Fruit fly (Drosophila melanogaster) whole organism, prepupa: ENCODE results near the gene bard.

Experiments used
- Blimp-1 ChIP-seq: fragments of 200-800 bp; sonication (Bioruptor generic); optimal IDR thresholded peaks from 3 replicates; lab custom pipeline; 2017; ENCODE audit warnings: missing biosample characterization, missing genetic modification characterization, mild to moderate bottlenecking, moderate library complexity, missing genetic modification reagents
- CG10631 ChIP-seq: fragments of 200-800 bp; sonication (Bioruptor generic); optimal IDR thresholded peaks from 2 replicates; lab custom pipeline; 2016; ENCODE audit warnings: missing biosample characterization, missing genetic modification characterization
- CG10669 ChIP-seq: fragments of 200-800 bp; sonication (Bioruptor generic); optimal IDR thresholded peaks from 3 replicates; lab custom pipeline; 2018; ENCODE audit warnings: missing biosample characterization, mild to moderate bottlenecking, missing genetic modification characterization, moderate library complexity
- CG11762 ChIP-seq: fragments of 200-800 bp; sonication (Bioruptor generic); optimal IDR thresholded peaks from 3 replicates; lab custom pipeline; 2016; ENCODE audit warnings: missing biosample characterization, missing genetic modification characterization; ENCODE audit not compliant: insufficient read depth
- CG15336 ChIP-seq: fragments of 200-800 bp; sonication (Bioruptor generic); IDR thresholded peaks from 2 replicates; pipeline ENCODE4 v1.3.6; 2022; ENCODE audit warnings: missing biosample characterization, missing genetic modification characterization
- CG1621 ChIP-seq: fragments of 200-800 bp; sonication (Bioruptor generic); optimal IDR thresholded peaks from 3 replicates; lab custom pipeline; 2018; ENCODE audit warnings: missing biosample characterization, mild to moderate bottlenecking, missing genetic modification characterization
- CG16779 ChIP-seq: fragments of 200-800 bp; sonication (Bioruptor generic); optimal IDR thresholded peaks from 3 replicates; lab custom pipeline; 2017; ENCODE audit warnings: missing biosample characterization, mild to moderate bottlenecking, missing genetic modification characterization
- CG3032 ChIP-seq: fragments of 200-800 bp; optimal IDR thresholded peaks from 2 replicates; lab custom pipeline; 2019; ENCODE audit warnings: missing biosample characterization, mild to moderate bottlenecking, missing genetic modification characterization, moderate library complexity
- CG31627 ChIP-seq: fragments of 200-800 bp; sonication (Bioruptor generic); optimal IDR thresholded peaks from 3 replicates; lab custom pipeline; 2016; ENCODE audit warnings: missing biosample characterization, missing genetic modification characterization
- CG32006 ChIP-seq: fragments of 200-800 bp; sonication (Bioruptor generic); optimal IDR thresholded peaks from 3 replicates; lab custom pipeline; 2017; ENCODE audit warnings: missing biosample characterization, mild to moderate bottlenecking, missing genetic modification characterization
- CG34406 ChIP-seq: fragments of 200-800 bp; sonication (Bioruptor generic); optimal IDR thresholded peaks from 3 replicates; lab custom pipeline; 2016; ENCODE audit warnings: missing biosample characterization, missing genetic modification characterization
- CG3919 ChIP-seq: fragments of 200-800 bp; sonication (Bioruptor generic); optimal IDR thresholded peaks from 3 replicates; lab custom pipeline; 2016; ENCODE audit warnings: missing biosample characterization, missing genetic modification characterization
- CG4318 ChIP-seq: fragments of 200-800 bp; sonication (Bioruptor generic); optimal IDR thresholded peaks from 3 replicates; lab custom pipeline; 2017; ENCODE audit warnings: missing biosample characterization, mild to moderate bottlenecking, missing genetic modification characterization
- CG6163 ChIP-seq: fragments of 200-800 bp; sonication (Bioruptor generic); IDR thresholded peaks from 3 replicates; pipeline ENCODE4 v1.3.6; 2022; ENCODE audit warnings: missing biosample characterization, missing genetic modification characterization
- CG6792 ChIP-seq: fragments of 200-800 bp; sonication (Bioruptor generic); optimal IDR thresholded peaks from 3 replicates; lab custom pipeline; 2016; ENCODE audit warnings: missing biosample characterization, missing genetic modification characterization
- CG6854 ChIP-seq: fragments of 200-800 bp; sonication (Bioruptor generic); optimal IDR thresholded peaks from 2 replicates; lab custom pipeline; 2017; ENCODE audit warnings: missing biosample characterization, mild to moderate bottlenecking, missing genetic modification characterization
- CG8319 ChIP-seq: fragments of 200-800 bp; sonication (Bioruptor generic); optimal IDR thresholded peaks from 3 replicates; lab custom pipeline; 2016; ENCODE audit warnings: missing biosample characterization, missing genetic modification characterization
- CG8632 ChIP-seq: fragments of 200-800 bp; sonication (Bioruptor generic); optimal IDR thresholded peaks from 3 replicates; lab custom pipeline; 2016; ENCODE audit warnings: missing biosample characterization, missing genetic modification characterization
- CG9139 ChIP-seq: fragments of 200-800 bp; sonication (Bioruptor generic); optimal IDR thresholded peaks from 3 replicates; lab custom pipeline; 2017; ENCODE audit warnings: missing biosample characterization, mild to moderate bottlenecking, missing genetic modification characterization
- Eip75B ChIP-seq: fragments of 200-800 bp; sonication (Bioruptor generic); optimal IDR thresholded peaks from 3 replicates; lab custom pipeline; 2016; ENCODE audit warnings: missing biosample characterization, missing genetic modification characterization
- Eip93F ChIP-seq: fragments of 200-800 bp; sonication (Bioruptor generic); optimal IDR thresholded peaks from 2 replicates; lab custom pipeline; 2016; ENCODE audit warnings: missing biosample characterization, mild to moderate bottlenecking, missing genetic modification characterization
- Ets21C ChIP-seq: fragments of 200-800 bp; sonication (Bioruptor generic); optimal IDR thresholded peaks from 3 replicates; lab custom pipeline; 2016; ENCODE audit warnings: missing biosample characterization, missing genetic modification characterization
- Gug ChIP-seq: fragments of 200-800 bp; sonication (Bioruptor generic); IDR thresholded peaks from 2 replicates; pipeline ENCODE4 v1.3.6; 2022; ENCODE audit warnings: missing biosample characterization, missing genetic modification characterization
- Hr38 ChIP-seq: sonication (Bioruptor generic); optimal IDR thresholded peaks from 2 replicates; lab custom pipeline; 2016; ENCODE audit warnings: missing biosample characterization, missing genetic modification characterization
- Hr39 ChIP-seq: fragments of 200-800 bp; sonication (Bioruptor generic); optimal IDR thresholded peaks from 2 replicates; lab custom pipeline; 2016; ENCODE audit warnings: missing biosample characterization, missing genetic modification characterization
- Hr4 ChIP-seq: fragments of 200-800 bp; sonication (Bioruptor generic); optimal IDR thresholded peaks from 3 replicates; lab custom pipeline; 2016; ENCODE audit warnings: missing biosample characterization, missing genetic modification characterization
- Lpt ChIP-seq: fragments of 200-800 bp; sonication (Bioruptor generic); optimal IDR thresholded peaks from 3 replicates; lab custom pipeline; 2016; ENCODE audit warnings: missing biosample characterization, missing genetic modification characterization
- Met ChIP-seq: fragments of 200-800 bp; sonication (Bioruptor generic); optimal IDR thresholded peaks from 3 replicates; lab custom pipeline; 2016; ENCODE audit warnings: missing biosample characterization, missing genetic modification characterization
- OdsH ChIP-seq: fragments of 200-800 bp; sonication (Bioruptor generic); optimal IDR thresholded peaks from 3 replicates; lab custom pipeline; 2016; ENCODE audit warnings: missing biosample characterization, missing genetic modification characterization
- Smox ChIP-seq: fragments of 200-800 bp; sonication (Bioruptor generic); optimal IDR thresholded peaks from 3 replicates; lab custom pipeline; 2016; ENCODE audit warnings: missing biosample characterization, missing genetic modification characterization
- Sox102F ChIP-seq: fragments of 200-800 bp; sonication (Bioruptor generic); optimal IDR thresholded peaks from 2 replicates; lab custom pipeline; 2016; ENCODE audit warnings: missing biosample characterization, mild to moderate bottlenecking, missing genetic modification characterization
- Sox15 ChIP-seq: fragments of 200-800 bp; sonication (Bioruptor generic); optimal IDR thresholded peaks from 3 replicates; lab custom pipeline; 2016; ENCODE audit warnings: missing biosample characterization, missing genetic modification characterization
- achi ChIP-seq: fragments of 200-800 bp; sonication (Bioruptor generic); optimal IDR thresholded peaks from 3 replicates; lab custom pipeline; 2016; ENCODE audit warnings: missing biosample characterization, missing genetic modification characterization
- cyc ChIP-seq: fragments of 200-800 bp; sonication (Bioruptor generic); optimal IDR thresholded peaks from 3 replicates; lab custom pipeline; 2016; ENCODE audit warnings: missing biosample characterization, missing genetic modification characterization
- dac ChIP-seq: fragments of 200-800 bp; sonication (Bioruptor generic); optimal IDR thresholded peaks from 2 replicates; lab custom pipeline; 2017; ENCODE audit warnings: missing biosample characterization, mild to moderate bottlenecking, missing genetic modification characterization
- dsx ChIP-seq: fragments of 200-800 bp; optimal IDR thresholded peaks from 3 replicates; lab custom pipeline; 2019; ENCODE audit warnings: missing biosample characterization, mild to moderate bottlenecking, missing genetic modification characterization, moderate library complexity; ENCODE audit not compliant: poor library complexity, severe bottlenecking
- eg ChIP-seq: fragments of 200-800 bp; sonication (Bioruptor generic); IDR thresholded peaks from 3 replicates; pipeline ENCODE4 v1.3.6; 2022; ENCODE audit warnings: missing biosample characterization, missing genetic modification characterization
- fd59A ChIP-seq: fragments of 200-800 bp; sonication (Bioruptor generic); optimal IDR thresholded peaks from 2 replicates; lab custom pipeline; 2017; ENCODE audit warnings: missing biosample characterization, mild to moderate bottlenecking, missing genetic modification characterization, missing genetic modification reagents
- fd85E ChIP-seq: fragments of 200-800 bp; sonication (Bioruptor generic); optimal IDR thresholded peaks from 3 replicates; lab custom pipeline; 2016; ENCODE audit warnings: missing biosample characterization, missing genetic modification characterization
- fkh ChIP-seq: fragments of 200-800 bp; sonication (Bioruptor generic); optimal IDR thresholded peaks from 3 replicates; lab custom pipeline; 2017; ENCODE audit warnings: missing biosample characterization, mild to moderate bottlenecking, missing genetic modification characterization, moderate library complexity
- lz ChIP-seq: fragments of 200-800 bp; sonication (Bioruptor generic); optimal IDR thresholded peaks from 3 replicates; lab custom pipeline; 2016; ENCODE audit warnings: missing biosample characterization, missing genetic modification characterization
- net ChIP-seq: fragments of 200-800 bp; sonication (Bioruptor generic); optimal IDR thresholded peaks from 3 replicates; lab custom pipeline; 2016; ENCODE audit warnings: missing biosample characterization, missing genetic modification characterization
- pdm3 ChIP-seq: fragments of 200-800 bp; sonication (Bioruptor generic); optimal IDR thresholded peaks from 3 replicates; lab custom pipeline; 2016; ENCODE audit warnings: missing biosample characterization, missing genetic modification characterization
- salr ChIP-seq, 2 experiments: fragments of 200-800 bp; sonication (Bioruptor generic); optimal IDR thresholded peaks; 3 replicates each; lab custom pipeline; 2016 to 2018; ENCODE audit warnings: missing biosample characterization in 2 of 2, missing genetic modification characterization in 2 of 2, mild to moderate bottlenecking in 1 of 2
- ss ChIP-seq, 2 experiments: fragments of 200-800 bp; sonication (Bioruptor generic); optimal IDR thresholded peaks; 2 replicates in 1 of 2; 3 replicates in 1 of 2; lab custom pipeline; 2017 to 2018; ENCODE audit warnings: mild to moderate bottlenecking in 2 of 2, missing biosample characterization in 2 of 2, missing genetic modification characterization in 2 of 2, moderate library complexity in 1 of 2
- topi ChIP-seq: fragments of 200-800 bp; sonication (Bioruptor generic); optimal IDR thresholded peaks from 3 replicates; lab custom pipeline; 2016; ENCODE audit warnings: missing biosample characterization, missing genetic modification characterization

The bard gene

dm6 chr3R:18072982-18073381 is 7.9 kb upstream of the bard start:
- TF ChIP-seq CG34406 (no peak), achi (GFP tag; lab: Kevin White, UChicago) (no peak), fkh (GFP tag; lab: Kevin White, UChicago) (no peak), Lpt (no peak), CG3919 (GFP tag; lab: Kevin White, UChicago) (no peak), CG1621 (tag; lab: Kevin White, UChicago) (no peak), cyc (no peak), CG3032 (tag; lab: Kevin White, UChicago) (no peak), Ets21C (GFP tag; lab: Kevin White, UChicago) (no peak), topi (GFP tag; lab: Kevin White, UChicago) (no peak), Eip75B (GFP tag; lab: Kevin White, UChicago) (no peak), Blimp-1 (GFP tag; lab: Kevin White, UChicago) (no peak), fd85E (no peak), Met (GFP tag; lab: Kevin White, UChicago) (no peak), OdsH (GFP tag; lab: Kevin White, UChicago) (no peak), CG4318 (GFP tag; lab: Kevin White, UChicago) (no peak), CG8632 (GFP tag; lab: Kevin White, UChicago) (no peak), eg (GFP tag; lab: Robert Waterston, UW) (no peak), CG31627 (GFP tag; lab: Kevin White, UChicago) (no peak), dac (GFP tag; lab: Kevin White, UChicago) (no peak)

dm6 chr3R:18075015-18075414 is 5.8 kb upstream of the bard start:
- TF ChIP-seq Met (GFP tag; lab: Kevin White, UChicago) (no peak), CG6854 (GFP tag; lab: Kevin White, UChicago) (peak; percentile 30)

dm6 chr3R:18078060-18078459 is 2.8 kb upstream of the bard start:
- peak; percentile 36 for TF ChIP-seq Eip75B (GFP tag; lab: Kevin White, UChicago)
- TF ChIP-seq CG9139, result no peak
- TF ChIP-seq Hr39 (GFP tag; lab: Kevin White, UChicago), result peak; percentile 32
- peak; percentile 31 for TF ChIP-seq fd59A
- TF ChIP-seq net (GFP tag; lab: Kevin White, UChicago), result peak; percentile 9
- TF ChIP-seq CG10631 (GFP tag; lab: Kevin White, UChicago), result peak; percentile 39
- peak; percentile 4 to 11 for TF ChIP-seq ss (GFP tag; optimal IDR thresholded peaks at IDR 0.05; lab: Kevin White, UChicago)
- no peak for TF ChIP-seq salr (GFP tag; optimal IDR thresholded peaks at IDR 0.05; lab: Kevin White, UChicago)
- no peak for TF ChIP-seq CG16779
- no peak for TF ChIP-seq eg (GFP tag; lab: Robert Waterston, UW)
- no peak for TF ChIP-seq CG34406
- no peak for TF ChIP-seq CG11762
- TF ChIP-seq achi (GFP tag; lab: Kevin White, UChicago), result peak; percentile 21
- no peak for TF ChIP-seq CG8632 (GFP tag; lab: Kevin White, UChicago)
- peak; percentile 39 for TF ChIP-seq Met (GFP tag; lab: Kevin White, UChicago)
- TF ChIP-seq Eip93F (GFP tag; lab: Kevin White, UChicago), result no peak
- TF ChIP-seq CG8319 (GFP tag; lab: Kevin White, UChicago), result no peak
- no peak for TF ChIP-seq OdsH (GFP tag; lab: Kevin White, UChicago)
- peak; percentile 21 for TF ChIP-seq Smox (GFP tag; lab: Kevin White, UChicago)
- peak; percentile 31 for TF ChIP-seq Sox102F (GFP tag; lab: Kevin White, UChicago)
- no peak for TF ChIP-seq CG6854 (GFP tag; lab: Kevin White, UChicago)
- peak; percentile 2 for TF ChIP-seq dsx (GFP tag; lab: Kevin White, UChicago)
- peak; percentile 12 for TF ChIP-seq CG10669 (GFP tag; lab: Kevin White, UChicago)
- TF ChIP-seq fkh (GFP tag; lab: Kevin White, UChicago), result no peak
- TF ChIP-seq Ets21C (GFP tag; lab: Kevin White, UChicago), result peak; percentile 10
- TF ChIP-seq Sox15 (GFP tag; lab: Kevin White, UChicago), result no peak
- TF ChIP-seq CG32006, result peak; percentile 40
- TF ChIP-seq Hr4, result no peak
- TF ChIP-seq CG6792 (GFP tag; lab: Kevin White, UChicago), result peak; percentile 22
- no peak for TF ChIP-seq Blimp-1 (GFP tag; lab: Kevin White, UChicago)
- TF ChIP-seq CG15336 (GFP tag; lab: Robert Waterston, UW), result 0 out of 2 replicates have a peak, but pooled peaks have one; percentile 13
- TF ChIP-seq CG6163 (GFP tag; lab: Robert Waterston, UW), result no peak
- no peak for TF ChIP-seq CG3919 (GFP tag; lab: Kevin White, UChicago)
- TF ChIP-seq fd85E, result no peak
- TF ChIP-seq pdm3, result no peak
- peak; percentile 35 for TF ChIP-seq lz (GFP tag; lab: Kevin White, UChicago)
- TF ChIP-seq Gug (GFP tag; lab: Robert Waterston, UW), result no peak
- TF ChIP-seq Hr38 (GFP tag; lab: Kevin White, UChicago), result no peak
- TF ChIP-seq CG4318 (GFP tag; lab: Kevin White, UChicago), result no peak
